Worm (Caenorhabditis elegans) whole organism, L2 larva: ENCODE data around the gene F19B2.5.
A peak's percentile ranks its signal among the peaks of the same experiment; 100 is the strongest.

ENCODE experiments used
- F13H6.1 ChIP-seq: sonication (generic microtip); optimal IDR thresholded peaks from 2 replicates; lab custom pipeline; 2016; ENCODE audit warnings: missing genetic modification characterization, missing compliant biosample characterization
- R02D3.7 ChIP-seq: fragments of 150-350 bp; optimal IDR thresholded peaks from 2 replicates; lab custom pipeline; 2014; ENCODE audit warnings: missing biosample characterization, missing genetic modification characterization
- ama-1 ChIP-seq: fragments of 150-350 bp; optimal IDR thresholded peaks from 2 replicates; lab custom pipeline; 2018; ENCODE audit warnings: inconsistent platforms
- blmp-1 ChIP-seq: sonication (generic microtip); optimal IDR thresholded peaks from 2 replicates; lab custom pipeline; 2017; ENCODE audit warnings: missing genetic modification characterization, mild to moderate bottlenecking, missing compliant biosample characterization, antibody characterized with exemption, moderate library complexity; ENCODE audit not compliant: insufficient read depth
- ceh-16 ChIP-seq: fragments of 150-350 bp; optimal IDR thresholded peaks from 2 replicates; lab custom pipeline; 2014; ENCODE audit warnings: missing biosample characterization, missing genetic modification characterization
- ceh-82 ChIP-seq: fragments of 150-350 bp; optimal IDR thresholded peaks from 2 replicates; lab custom pipeline; 2014; ENCODE audit warnings: missing biosample characterization, missing genetic modification characterization
- crh-2 ChIP-seq: sonication (generic microtip); optimal IDR thresholded peaks from 2 replicates; lab custom pipeline; 2017; ENCODE audit warnings: missing biosample characterization, missing genetic modification characterization
- dmd-4 ChIP-seq: sonication (generic microtip); optimal IDR thresholded peaks from 2 replicates; lab custom pipeline; 2017; ENCODE audit warnings: missing biosample characterization, missing genetic modification characterization
- egl-27 ChIP-seq: sonication (generic microtip); optimal IDR thresholded peaks from 3 replicates; lab custom pipeline; 2017; ENCODE audit warnings: missing biosample characterization, missing genetic modification reagents, missing genetic modification characterization
- elt-3 ChIP-seq: sonication (generic microtip); optimal IDR thresholded peaks from 2 replicates; lab custom pipeline; 2017; ENCODE audit warnings: missing biosample characterization, missing genetic modification characterization
- fos-1 ChIP-seq: fragments of 150-350 bp; optimal IDR thresholded peaks from 2 replicates; lab custom pipeline; 2014; ENCODE audit warnings: missing biosample characterization, missing genetic modification characterization
- gmeb-1 ChIP-seq: fragments of 150-350 bp; optimal IDR thresholded peaks from 2 replicates; lab custom pipeline; 2014; ENCODE audit warnings: missing biosample characterization, missing genetic modification characterization
- lin-13 ChIP-seq: fragments of 150-350 bp; optimal IDR thresholded peaks from 2 replicates; lab custom pipeline; 2014; ENCODE audit warnings: missing biosample characterization, missing genetic modification reagents, missing genetic modification characterization
- lsy-2 ChIP-seq, 2 experiments: fragments of 150-350 bp in 1 of 2; sonication (generic microtip) in 1 of 2; optimal IDR thresholded peaks; 2 replicates each; lab custom pipeline; 2014 to 2017; ENCODE audit warnings: missing biosample characterization in 2 of 2, missing genetic modification characterization in 2 of 2
- mab-5 ChIP-seq: fragments of 150-350 bp; optimal IDR thresholded peaks from 2 replicates; lab custom pipeline; 2014; ENCODE audit warnings: missing biosample characterization, missing genetic modification characterization
- mbf-1 ChIP-seq: sonication (generic microtip); optimal IDR thresholded peaks from 2 replicates; lab custom pipeline; 2017; ENCODE audit warnings: missing biosample characterization, missing genetic modification characterization
- mdl-1 ChIP-seq, 2 experiments: fragments of 150-350 bp in 1 of 2; sonication (generic microtip) in 1 of 2; optimal IDR thresholded peaks; 2 replicates each; lab custom pipeline; 2017; ENCODE audit warnings: missing biosample characterization in 2 of 2, missing genetic modification characterization in 2 of 2
- nhr-10 ChIP-seq: sonication (generic microtip); optimal IDR thresholded peaks from 2 replicates; lab custom pipeline; 2017; ENCODE audit warnings: missing biosample characterization, missing genetic modification characterization
- nhr-12 ChIP-seq: fragments of 150-350 bp; optimal IDR thresholded peaks from 2 replicates; lab custom pipeline; 2014; ENCODE audit warnings: missing biosample characterization, missing genetic modification characterization
- nhr-129 ChIP-seq: fragments of 150-350 bp; optimal IDR thresholded peaks from 2 replicates; lab custom pipeline; 2014; ENCODE audit warnings: missing biosample characterization, missing genetic modification characterization
- nhr-23 ChIP-seq: fragments of 150-350 bp; optimal IDR thresholded peaks from 2 replicates; lab custom pipeline; 2014; ENCODE audit warnings: missing biosample characterization, missing genetic modification reagents, missing genetic modification characterization
- nhr-6 ChIP-seq: fragments of 150-350 bp; optimal IDR thresholded peaks from 2 replicates; lab custom pipeline; 2014; ENCODE audit warnings: missing biosample characterization, missing genetic modification characterization
- nhr-77 ChIP-seq: fragments of 150-350 bp; optimal IDR thresholded peaks from 2 replicates; lab custom pipeline; 2014; ENCODE audit warnings: missing biosample characterization, missing genetic modification characterization
- skn-1 ChIP-seq: sonication (generic microtip); optimal IDR thresholded peaks from 2 replicates; lab custom pipeline; 2017; ENCODE audit warnings: missing biosample characterization, missing genetic modification characterization
- sma-3 ChIP-seq: sonication (generic microtip); optimal IDR thresholded peaks from 2 replicates; lab custom pipeline; 2016; ENCODE audit warnings: missing genetic modification reagents, missing genetic modification characterization, missing compliant biosample characterization
- sma-9 ChIP-seq, 2 experiments: fragments of 150-350 bp in 1 of 2; sonication (generic microtip) in 1 of 2; optimal IDR thresholded peaks; 2 replicates each; lab custom pipeline; 2014 to 2016; ENCODE audit warnings: missing genetic modification characterization in 2 of 2, mild to moderate bottlenecking in 1 of 2, missing biosample characterization in 1 of 2, missing compliant biosample characterization in 1 of 2, missing genetic modification reagents in 1 of 2, moderate library complexity in 1 of 2
- unc-39 ChIP-seq: fragments of 150-350 bp; optimal IDR thresholded peaks from 2 replicates; lab custom pipeline; 2014; ENCODE audit warnings: missing biosample characterization, missing genetic modification characterization
- unc-55 ChIP-seq: fragments of 150-350 bp; sonication (generic microtip); optimal IDR thresholded peaks from 3 replicates; lab custom pipeline; 2014; ENCODE audit warnings: missing biosample characterization, missing genetic modification reagents, missing genetic modification characterization
- zag-1 ChIP-seq: fragments of 150-350 bp; optimal IDR thresholded peaks from 2 replicates; lab custom pipeline; 2014; ENCODE audit warnings: missing biosample characterization, missing genetic modification characterization
- ztf-1 ChIP-seq: fragments of 200-800 bp; sonication (Bioruptor generic); conservative IDR thresholded peaks from 2 replicates; pipeline ENCODE4 v1.3.6; 2022; ENCODE audit warnings: missing genetic modification characterization, missing compliant biosample characterization
- ztf-11 ChIP-seq: sonication (generic microtip); optimal IDR thresholded peaks from 2 replicates; lab custom pipeline; 2017; ENCODE audit warnings: missing biosample characterization, missing genetic modification characterization

Gene F19B2.5

DNA sequence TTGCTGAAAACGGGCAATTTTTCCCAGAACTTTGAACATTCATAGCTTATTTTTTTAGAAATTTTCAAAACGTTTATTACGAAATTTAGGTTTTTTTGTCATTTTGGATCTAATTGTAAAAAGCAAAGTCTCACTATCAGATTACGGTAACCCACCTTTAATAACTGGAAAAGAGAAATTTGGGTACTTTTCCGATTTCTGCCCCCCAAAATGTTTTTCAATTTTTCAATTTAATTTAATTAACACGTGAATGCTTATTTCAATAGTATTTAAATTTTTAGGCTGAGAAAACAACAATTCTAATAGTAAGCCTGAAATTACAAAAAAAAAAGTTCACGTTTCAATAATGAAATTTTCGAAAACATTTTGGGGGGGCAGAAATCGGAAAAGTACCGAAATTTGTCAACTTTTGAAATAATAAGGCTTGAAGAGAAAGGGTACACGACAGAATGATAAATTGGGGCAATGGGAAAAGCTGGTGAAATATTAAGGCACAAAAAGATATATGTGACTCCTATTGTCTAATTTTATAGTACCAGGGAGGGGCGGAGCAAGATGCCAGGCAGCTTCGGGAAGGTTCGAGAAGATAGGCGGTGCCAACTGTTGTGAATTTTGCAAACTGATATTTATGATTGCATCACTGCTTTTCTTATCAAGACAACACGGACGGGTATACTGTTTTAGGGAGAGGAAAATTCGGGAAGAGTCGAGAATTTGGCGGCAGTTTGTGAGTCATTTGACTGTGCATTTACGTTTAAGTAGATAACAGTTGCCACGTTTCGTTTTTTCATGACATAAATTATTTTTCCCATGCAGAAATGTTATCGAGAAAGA lies at the start of gene F19B2.5:
Gene F19B2.5 (minus strand): TSS at position 107 of the 834 bp plus-strand sequence.
- no peak for TF ChIP-seq skn-1 (tag; lab: Kevin White, UChicago)
- peak; percentile 66 for TF ChIP-seq sma-9 (GFP tag; optimal IDR thresholded peaks at IDR 0.05; lab: Kevin White, UChicago)
- no peak for TF ChIP-seq sma-9 (tag; optimal IDR thresholded peaks at IDR 0.05; lab: Kevin White, UChicago)
- no peak for TF ChIP-seq nhr-12
- no peak for TF ChIP-seq unc-39
- TF ChIP-seq nhr-77 (tag; lab: Kevin White, UChicago): no peak
- TF ChIP-seq nhr-10 (tag; lab: Kevin White, UChicago): peak; percentile 6
- peak; percentile 63 for TF ChIP-seq gmeb-1 (tag; lab: Kevin White, UChicago)
- peak; percentile 89 for TF ChIP-seq ama-1
- TF ChIP-seq dmd-4: no peak
- TF ChIP-seq sma-3 (GFP tag; lab: Kevin White, UChicago): peak; percentile 65
- TF ChIP-seq mab-5 (tag; lab: Kevin White, UChicago): no peak
- TF ChIP-seq F13H6.1 (tag; lab: Kevin White, UChicago): peak; percentile 39
- peak; percentile 95 for TF ChIP-seq crh-2
- peak; percentile 43 for TF ChIP-seq nhr-129 (tag; lab: Kevin White, UChicago)
- TF ChIP-seq fos-1 (tag; lab: Kevin White, UChicago): peak; percentile 69
- no peak for TF ChIP-seq R02D3.7 (tag; lab: Kevin White, UChicago)
- TF ChIP-seq lsy-2 (tag; optimal IDR thresholded peaks at IDR 0.05; lab: Kevin White, UChicago): peak in 1 of 2 experiments; percentile 35
- TF ChIP-seq ztf-1 (GFP tag; lab: Robert Waterston, UW): no peak

ce11 chrV:20213097-20213496 lies 49.1 kb upstream of the F19B2.5 start:
- TF ChIP-seq nhr-23 (tag; lab: Kevin White, UChicago): no peak
- TF ChIP-seq fos-1 (tag; lab: Kevin White, UChicago): peak; percentile 37

- TF ChIP-seq mdl-1 (tag; optimal IDR thresholded peaks at IDR 0.05; lab: Kevin White, UChicago) (no peak), elt-3 (no peak), blmp-1 (tag; lab: Kevin White, UChicago) (no peak), R02D3.7 (tag; lab: Kevin White, UChicago) (no peak), crh-2 (peak; percentile 11), ceh-82 (no peak), ceh-16 (tag; lab: Kevin White, UChicago) (no peak), fos-1 (tag; lab: Kevin White, UChicago) (peak; percentile 58)
These were observed 48.6 kb upstream of the F19B2.5 start, which contains the start of gene Y113G7B.12 for ce11 chrV:20212584-20212983. Y113G7B.12 (minus strand) TSS chrV:20212684.

DNA sequence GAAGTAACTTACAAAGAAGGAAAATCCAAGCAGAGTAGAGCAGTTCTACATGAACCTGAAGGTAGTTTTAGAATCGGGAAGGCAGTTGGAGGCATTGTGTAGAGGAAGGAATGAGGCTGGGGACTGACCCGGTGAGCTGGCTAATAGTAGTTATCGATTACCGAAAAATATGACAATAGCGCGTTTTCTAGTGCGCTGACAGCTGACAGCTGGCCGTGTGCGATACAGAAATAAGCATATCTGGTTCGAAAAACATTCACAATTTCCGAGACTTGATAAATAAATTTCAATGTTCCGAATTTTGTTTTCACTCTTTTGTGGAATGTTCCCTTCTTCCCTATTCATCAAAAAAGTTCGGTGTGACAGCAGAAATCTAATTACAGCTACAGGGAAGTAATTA lies 42.1 kb upstream of the F19B2.5 start, which contains the start of the genes fbxb-59 and srbc-34:
Gene fbxb-59 (minus strand): TSS at position 101 of the 400 bp plus-strand sequence.
Gene srbc-34 (plus strand): TSS at position 233 of the 400 bp plus-strand sequence.
- TF ChIP-seq mdl-1 (tag; optimal IDR thresholded peaks at IDR 0.05; lab: Kevin White, UChicago) (no peak), ztf-11 (tag; lab: Kevin White, UChicago) (no peak), unc-55 (GFP tag; lab: Kevin White, UChicago) (no peak), nhr-6 (tag; lab: Kevin White, UChicago) (no peak)

DNA sequence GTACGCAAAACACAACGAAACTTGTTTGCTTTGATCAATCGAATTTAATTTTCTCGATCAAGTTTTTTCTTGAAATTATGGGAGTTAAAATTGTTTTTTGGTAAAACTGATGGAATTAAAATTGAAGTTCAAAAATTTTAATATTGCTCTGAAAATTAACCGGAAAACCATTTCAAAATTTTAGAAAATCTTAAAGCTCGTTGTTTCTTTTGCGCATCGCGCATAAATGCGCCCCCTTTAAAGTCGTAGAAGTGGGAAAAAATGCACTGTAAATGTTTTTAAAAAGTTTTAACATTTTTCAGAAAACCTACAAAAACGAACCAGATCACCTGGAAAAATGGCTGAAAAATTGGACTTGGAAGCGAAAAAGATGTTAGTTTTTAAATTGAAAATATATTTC lies 39.1 kb upstream of the F19B2.5 start, which contains the start of gene fbxa-113:
Gene fbxa-113 (plus strand): TSS at position 301 of the 400 bp plus-strand sequence.
- no peak for TF ChIP-seq crh-2
- TF ChIP-seq lsy-2 (tag; optimal IDR thresholded peaks at IDR 0.05; lab: Kevin White, UChicago): no peak
- TF ChIP-seq zag-1 (tag; lab: Kevin White, UChicago): no peak
- no peak for TF ChIP-seq lin-13 (GFP tag; lab: Kevin White, UChicago)
- TF ChIP-seq nhr-6 (tag; lab: Kevin White, UChicago): no peak
- no peak for TF ChIP-seq sma-3 (GFP tag; lab: Kevin White, UChicago)

DNA sequence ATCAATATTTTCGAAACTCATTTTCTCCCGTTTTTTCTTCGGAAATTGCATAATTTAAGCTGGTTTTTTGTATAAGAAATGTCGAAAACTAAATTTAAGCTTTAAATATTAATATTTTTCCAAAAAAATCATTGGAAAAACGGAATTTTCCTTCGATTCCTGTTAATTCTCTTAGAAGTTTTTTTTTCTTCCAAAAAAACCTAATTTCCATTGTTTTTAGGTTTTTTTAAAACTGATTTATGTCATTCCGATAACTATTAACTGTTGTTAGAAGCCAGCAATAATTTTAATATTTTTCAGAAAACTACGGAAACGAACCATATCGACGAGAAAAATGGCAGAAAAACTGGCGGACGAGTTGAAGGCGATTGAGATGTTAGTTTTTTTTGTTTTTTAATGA lies 37.4 kb upstream of the F19B2.5 start, which contains the start of gene fbxa-114:
Gene fbxa-114 (plus strand): TSS at position 301 of the 400 bp plus-strand sequence.
- TF ChIP-seq nhr-10 (tag; lab: Kevin White, UChicago) (no peak), sma-3 (GFP tag; lab: Kevin White, UChicago) (no peak), mbf-1 (tag; lab: Kevin White, UChicago) (no peak), egl-27 (tag; lab: Kevin White, UChicago) (no peak)
